Fruit fly (Drosophila melanogaster): ENCODE results near the gene Acp98AB.

Gene Acp98AB

dm6 chr3R:27685074-27685473 lies 9.6 kb upstream of the Acp98AB start:
- peak; percentile 28 for TF ChIP-seq kay (GFP tag; ENCODE audit: borderline replicate concordance)
- no peak for TF ChIP-seq cic (GFP tag; optimal IDR thresholded peaks at IDR 0.05)

dm6 chr3R:27685539-27686012 lies 9.1 kb upstream of the Acp98AB start, which contains the start of gene CG12880:
Gene CG12880 (plus strand): TSS chr3R:27685962.
- TF ChIP-seq CG12768 (GFP tag; optimal IDR thresholded peaks at IDR 0.05) (no peak), CG33017 (tag; optimal IDR thresholded peaks at IDR 0.05) (no peak), pad (GFP tag; optimal IDR thresholded peaks at IDR 0.05) (no peak), cic (GFP tag; optimal IDR thresholded peaks at IDR 0.05) (no peak), CG1620 (GFP tag; optimal IDR thresholded peaks at IDR 0.05) (no peak), Hr96 (GFP tag; optimal IDR thresholded peaks at IDR 0.05) (no peak)

DNA sequence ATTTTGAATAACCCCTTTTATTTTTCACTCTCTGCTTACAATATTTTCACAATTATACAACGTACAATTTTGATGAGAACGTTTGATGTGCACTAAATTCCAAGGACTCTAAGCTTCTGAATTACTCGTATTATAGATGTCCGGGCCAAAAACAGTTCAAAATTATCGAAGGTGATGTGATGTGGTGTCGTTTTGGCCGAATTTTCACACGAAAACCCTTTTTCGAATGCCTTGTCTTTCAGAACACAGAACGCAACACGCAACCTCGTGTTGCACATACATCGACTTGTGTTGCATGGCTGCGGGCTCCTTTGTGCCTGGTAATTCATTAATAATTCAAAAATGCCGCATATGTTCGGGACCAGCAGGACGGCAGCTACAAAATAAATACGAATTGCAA lies 6.6 kb upstream of the Acp98AB start, which contains the start of gene CG31055:
Gene CG31055 (minus strand): TSS at position 101 of the 400 bp plus-strand sequence.
- TF ChIP-seq CG12768 (GFP tag; optimal IDR thresholded peaks at IDR 0.05) (no peak), cnc (optimal IDR thresholded peaks at IDR 0.05) (no peak), Hr96 (GFP tag; optimal IDR thresholded peaks at IDR 0.05) (no peak), pad (GFP tag; optimal IDR thresholded peaks at IDR 0.05) (no peak), ovo (GFP tag; optimal IDR thresholded peaks at IDR 0.05) (no peak), Mnt (GFP tag; optimal IDR thresholded peaks at IDR 0.05) (no peak), CG7101 (tag; optimal IDR thresholded peaks at IDR 0.05) (no peak), tj (GFP tag; optimal IDR thresholded peaks at IDR 0.05) (no peak), CG1620 (GFP tag; optimal IDR thresholded peaks at IDR 0.05) (no peak), CG14711 (tag; optimal IDR thresholded peaks at IDR 0.05) (no peak), CG33017 (tag; optimal IDR thresholded peaks at IDR 0.05) (no peak), CG5204 (GFP tag; optimal IDR thresholded peaks at IDR 0.05) (no peak), cic (GFP tag; optimal IDR thresholded peaks at IDR 0.05) (no peak)

- TF ChIP-seq pad (GFP tag; optimal IDR thresholded peaks at IDR 0.05) (no peak), CG11617 (GFP tag; optimal IDR thresholded peaks at IDR 0.05) (no peak), CG12768 (GFP tag; optimal IDR thresholded peaks at IDR 0.05) (no peak), CG5204 (GFP tag; optimal IDR thresholded peaks at IDR 0.05) (no peak), Mnt (GFP tag; optimal IDR thresholded peaks at IDR 0.05) (no peak), CG14711 (tag; optimal IDR thresholded peaks at IDR 0.05) (no peak), CG33017 (tag; optimal IDR thresholded peaks at IDR 0.05) (no peak), toe (GFP tag; optimal IDR thresholded peaks at IDR 0.05) (no peak), bab1 (GFP tag; optimal IDR thresholded peaks at IDR 0.05) (no peak)
Measured at dm6 chr3R:27692645-27693307, 1.9 kb upstream of the Acp98AB start.

DNA sequence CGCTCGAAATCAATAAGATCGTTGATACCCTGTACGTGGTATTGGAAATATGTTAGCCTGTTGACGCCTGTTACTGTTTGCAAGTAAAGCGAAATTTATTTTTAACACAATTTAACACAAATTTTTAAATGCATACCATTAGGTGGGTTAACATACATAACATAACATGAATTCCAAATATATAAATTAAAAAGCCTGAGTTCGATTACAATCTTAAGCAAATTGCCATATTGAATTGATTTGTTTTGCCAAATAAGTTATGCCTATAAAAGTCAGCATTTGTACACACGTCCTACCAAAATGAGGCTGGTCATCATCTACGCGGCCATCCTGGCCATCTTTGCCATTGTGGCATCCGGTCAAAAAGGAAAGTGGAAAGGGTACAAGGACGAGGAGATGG lies 665 bp upstream of the Acp98AB start, which contains the start of gene CG43319:
Gene CG43319 (plus strand): TSS at position 301 of the 400 bp plus-strand sequence.
- TF ChIP-seq Crg-1 (GFP tag; optimal IDR thresholded peaks at IDR 0.05) (no peak), CG12768 (GFP tag; optimal IDR thresholded peaks at IDR 0.05) (no peak), bab1 (GFP tag; optimal IDR thresholded peaks at IDR 0.05) (no peak), pad (GFP tag; optimal IDR thresholded peaks at IDR 0.05) (no peak), CG14711 (tag; optimal IDR thresholded peaks at IDR 0.05) (no peak), cnc (optimal IDR thresholded peaks at IDR 0.05) (no peak), kay (GFP tag; ENCODE audit: borderline replicate concordance) (no peak), CG33017 (tag; optimal IDR thresholded peaks at IDR 0.05) (no peak), CG11617 (GFP tag; optimal IDR thresholded peaks at IDR 0.05) (no peak), Clk (GFP tag; optimal IDR thresholded peaks at IDR 0.05) (no peak), CG1620 (GFP tag; optimal IDR thresholded peaks at IDR 0.05) (no peak), CG7101 (tag; optimal IDR thresholded peaks at IDR 0.05) (no peak), tj (GFP tag; optimal IDR thresholded peaks at IDR 0.05) (no peak), ovo (GFP tag; optimal IDR thresholded peaks at IDR 0.05) (no peak), toe (GFP tag; optimal IDR thresholded peaks at IDR 0.05) (no peak), cic (GFP tag; optimal IDR thresholded peaks at IDR 0.05) (no peak), CG7045 (GFP tag; optimal IDR thresholded peaks at IDR 0.05) (no peak)

DNA sequence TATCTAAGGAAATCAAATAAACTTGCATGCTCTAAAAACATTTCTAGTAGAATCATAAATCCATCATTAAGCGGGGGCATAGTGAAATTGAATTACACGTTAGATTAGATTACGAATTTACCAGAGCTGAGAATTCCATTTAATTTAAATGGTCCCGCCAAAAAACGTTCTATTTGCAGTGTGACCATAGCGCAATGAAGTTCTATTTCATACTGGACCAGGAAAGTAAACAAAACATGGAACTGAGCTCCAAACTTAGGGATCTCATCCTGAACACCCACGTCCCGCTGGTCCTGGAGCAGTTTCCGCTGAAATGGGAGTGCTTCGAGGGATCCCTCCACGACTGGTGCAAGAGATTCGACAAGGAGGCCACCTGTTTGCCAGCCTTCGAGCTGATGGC lies 336 bp downstream of the Acp98AB start, which contains the start of gene HSPBAP1:
Gene HSPBAP1 (plus strand): TSS at position 217 of the 400 bp plus-strand sequence.
- no peak for TF ChIP-seq Crg-1 (GFP tag; optimal IDR thresholded peaks at IDR 0.05)
- TF ChIP-seq kay (GFP tag; ENCODE audit: borderline replicate concordance) = no peak
- no peak for TF ChIP-seq CG5204 (GFP tag; optimal IDR thresholded peaks at IDR 0.05)
- no peak for TF ChIP-seq Hr96 (GFP tag; optimal IDR thresholded peaks at IDR 0.05)
- TF ChIP-seq CG33017 (tag; optimal IDR thresholded peaks at IDR 0.05) = no peak
- no peak for TF ChIP-seq Mnt (GFP tag; optimal IDR thresholded peaks at IDR 0.05)
- TF ChIP-seq tj (GFP tag; optimal IDR thresholded peaks at IDR 0.05) = no peak
- TF ChIP-seq CG11617 (GFP tag; optimal IDR thresholded peaks at IDR 0.05) = no peak
- no peak for TF ChIP-seq toe (GFP tag; optimal IDR thresholded peaks at IDR 0.05)
- no peak for TF ChIP-seq CG12768 (GFP tag; optimal IDR thresholded peaks at IDR 0.05)
- no peak for TF ChIP-seq CG7101 (tag; optimal IDR thresholded peaks at IDR 0.05)
- TF ChIP-seq bab1 (GFP tag; optimal IDR thresholded peaks at IDR 0.05) = no peak
- no peak for TF ChIP-seq cic (GFP tag; optimal IDR thresholded peaks at IDR 0.05)
- TF ChIP-seq Clk (GFP tag; optimal IDR thresholded peaks at IDR 0.05) = no peak
- no peak for TF ChIP-seq CG7045 (GFP tag; optimal IDR thresholded peaks at IDR 0.05)
- TF ChIP-seq cnc (optimal IDR thresholded peaks at IDR 0.05) = no peak
- no peak for TF ChIP-seq ovo (GFP tag; optimal IDR thresholded peaks at IDR 0.05)
